Fruit fly (Drosophila melanogaster) whole organism, prepupa: Measurements from ENCODE around the gene Naxe.

Experiments
- Blimp-1 ChIP-seq: fragments of 200-800 bp; sonication (Bioruptor generic); optimal IDR thresholded peaks from 3 replicates; lab custom pipeline; 2017; ENCODE audit warnings: missing biosample characterization, missing genetic modification characterization, mild to moderate bottlenecking, moderate library complexity, missing genetic modification reagents
- CG10631 ChIP-seq: fragments of 200-800 bp; sonication (Bioruptor generic); optimal IDR thresholded peaks from 2 replicates; lab custom pipeline; 2016; ENCODE audit warnings: missing biosample characterization, missing genetic modification characterization
- CG10669 ChIP-seq: fragments of 200-800 bp; sonication (Bioruptor generic); optimal IDR thresholded peaks from 3 replicates; lab custom pipeline; 2018; ENCODE audit warnings: missing biosample characterization, mild to moderate bottlenecking, missing genetic modification characterization, moderate library complexity
- CG11294 ChIP-seq: fragments of 200-800 bp; sonication (Bioruptor generic); IDR thresholded peaks from 2 replicates; pipeline ENCODE4 v1.3.6; 2022; ENCODE audit warnings: missing biosample characterization, missing genetic modification characterization
- CG11762 ChIP-seq: fragments of 200-800 bp; sonication (Bioruptor generic); optimal IDR thresholded peaks from 3 replicates; lab custom pipeline; 2016; ENCODE audit warnings: missing biosample characterization, missing genetic modification characterization; ENCODE audit not compliant: insufficient read depth
- CG11902 ChIP-seq: fragments of 200-800 bp; sonication (Bioruptor generic); optimal IDR thresholded peaks from 3 replicates; lab custom pipeline; 2016; ENCODE audit warnings: missing biosample characterization, missing genetic modification characterization
- CG1621 ChIP-seq: fragments of 200-800 bp; sonication (Bioruptor generic); optimal IDR thresholded peaks from 3 replicates; lab custom pipeline; 2018; ENCODE audit warnings: missing biosample characterization, mild to moderate bottlenecking, missing genetic modification characterization
- CG16779 ChIP-seq: fragments of 200-800 bp; sonication (Bioruptor generic); optimal IDR thresholded peaks from 3 replicates; lab custom pipeline; 2017; ENCODE audit warnings: missing biosample characterization, mild to moderate bottlenecking, missing genetic modification characterization
- CG3032 ChIP-seq: fragments of 200-800 bp; optimal IDR thresholded peaks from 2 replicates; lab custom pipeline; 2019; ENCODE audit warnings: missing biosample characterization, mild to moderate bottlenecking, missing genetic modification characterization, moderate library complexity
- CG31627 ChIP-seq: fragments of 200-800 bp; sonication (Bioruptor generic); optimal IDR thresholded peaks from 3 replicates; lab custom pipeline; 2016; ENCODE audit warnings: missing biosample characterization, missing genetic modification characterization
- CG34406 ChIP-seq: fragments of 200-800 bp; sonication (Bioruptor generic); optimal IDR thresholded peaks from 3 replicates; lab custom pipeline; 2016; ENCODE audit warnings: missing biosample characterization, missing genetic modification characterization
- CG3919 ChIP-seq: fragments of 200-800 bp; sonication (Bioruptor generic); optimal IDR thresholded peaks from 3 replicates; lab custom pipeline; 2016; ENCODE audit warnings: missing biosample characterization, missing genetic modification characterization
- CG6163 ChIP-seq: fragments of 200-800 bp; sonication (Bioruptor generic); IDR thresholded peaks from 3 replicates; pipeline ENCODE4 v1.3.6; 2022; ENCODE audit warnings: missing biosample characterization, missing genetic modification characterization
- CG6276 ChIP-seq: fragments of 200-800 bp; sonication (Bioruptor generic); optimal IDR thresholded peaks from 2 replicates; lab custom pipeline; 2017; ENCODE audit warnings: missing biosample characterization, mild to moderate bottlenecking, missing genetic modification characterization
- CG6808 ChIP-seq: fragments of 200-800 bp; sonication (Bioruptor generic); optimal IDR thresholded peaks from 3 replicates; lab custom pipeline; 2017; ENCODE audit warnings: missing biosample characterization, missing genetic modification characterization, mild to moderate bottlenecking, moderate library complexity, missing genetic modification reagents
- CG7368 ChIP-seq: fragments of 200-800 bp; sonication (Bioruptor generic); optimal IDR thresholded peaks from 3 replicates; lab custom pipeline; 2016; ENCODE audit warnings: missing biosample characterization, missing genetic modification characterization
- CG8119 ChIP-seq: fragments of 200-800 bp; sonication (Bioruptor generic); IDR thresholded peaks from 3 replicates; pipeline ENCODE4 v1.3.6; 2022; ENCODE audit warnings: missing biosample characterization, missing genetic modification characterization
- CG8319 ChIP-seq: fragments of 200-800 bp; sonication (Bioruptor generic); optimal IDR thresholded peaks from 3 replicates; lab custom pipeline; 2016; ENCODE audit warnings: missing biosample characterization, missing genetic modification characterization
- CG8632 ChIP-seq: fragments of 200-800 bp; sonication (Bioruptor generic); optimal IDR thresholded peaks from 3 replicates; lab custom pipeline; 2016; ENCODE audit warnings: missing biosample characterization, missing genetic modification characterization
- CG9139 ChIP-seq: fragments of 200-800 bp; sonication (Bioruptor generic); optimal IDR thresholded peaks from 3 replicates; lab custom pipeline; 2017; ENCODE audit warnings: missing biosample characterization, mild to moderate bottlenecking, missing genetic modification characterization
- Eip75B ChIP-seq: fragments of 200-800 bp; sonication (Bioruptor generic); optimal IDR thresholded peaks from 3 replicates; lab custom pipeline; 2016; ENCODE audit warnings: missing biosample characterization, missing genetic modification characterization
- Eip78C ChIP-seq: fragments of 200-800 bp; sonication (Bioruptor generic); peaks from one replicate; lab custom pipeline; 2016; ENCODE audit warnings: missing biosample characterization, missing genetic modification characterization
- Ets21C ChIP-seq: fragments of 200-800 bp; sonication (Bioruptor generic); optimal IDR thresholded peaks from 3 replicates; lab custom pipeline; 2016; ENCODE audit warnings: missing biosample characterization, missing genetic modification characterization
- Gug ChIP-seq: fragments of 200-800 bp; sonication (Bioruptor generic); IDR thresholded peaks from 2 replicates; pipeline ENCODE4 v1.3.6; 2022; ENCODE audit warnings: missing biosample characterization, missing genetic modification characterization
- Hr38 ChIP-seq: sonication (Bioruptor generic); optimal IDR thresholded peaks from 2 replicates; lab custom pipeline; 2016; ENCODE audit warnings: missing biosample characterization, missing genetic modification characterization
- Hr39 ChIP-seq: fragments of 200-800 bp; sonication (Bioruptor generic); optimal IDR thresholded peaks from 2 replicates; lab custom pipeline; 2016; ENCODE audit warnings: missing biosample characterization, missing genetic modification characterization
- Hr4 ChIP-seq: fragments of 200-800 bp; sonication (Bioruptor generic); optimal IDR thresholded peaks from 3 replicates; lab custom pipeline; 2016; ENCODE audit warnings: missing biosample characterization, missing genetic modification characterization
- Met ChIP-seq: fragments of 200-800 bp; sonication (Bioruptor generic); optimal IDR thresholded peaks from 3 replicates; lab custom pipeline; 2016; ENCODE audit warnings: missing biosample characterization, missing genetic modification characterization
- OdsH ChIP-seq: fragments of 200-800 bp; sonication (Bioruptor generic); optimal IDR thresholded peaks from 3 replicates; lab custom pipeline; 2016; ENCODE audit warnings: missing biosample characterization, missing genetic modification characterization
- Smox ChIP-seq: fragments of 200-800 bp; sonication (Bioruptor generic); optimal IDR thresholded peaks from 3 replicates; lab custom pipeline; 2016; ENCODE audit warnings: missing biosample characterization, missing genetic modification characterization
- Sox14 ChIP-seq: fragments of 200-800 bp; sonication (Bioruptor generic); optimal IDR thresholded peaks from 3 replicates; lab custom pipeline; 2016; ENCODE audit warnings: missing biosample characterization, missing genetic modification characterization
- Sox15 ChIP-seq: fragments of 200-800 bp; sonication (Bioruptor generic); optimal IDR thresholded peaks from 3 replicates; lab custom pipeline; 2016; ENCODE audit warnings: missing biosample characterization, missing genetic modification characterization
- achi ChIP-seq: fragments of 200-800 bp; sonication (Bioruptor generic); optimal IDR thresholded peaks from 3 replicates; lab custom pipeline; 2016; ENCODE audit warnings: missing biosample characterization, missing genetic modification characterization
- acj6 ChIP-seq: fragments of 200-800 bp; sonication (Bioruptor generic); optimal IDR thresholded peaks from 3 replicates; lab custom pipeline; 2016; ENCODE audit warnings: missing biosample characterization, missing genetic modification characterization
- dsx ChIP-seq: fragments of 200-800 bp; optimal IDR thresholded peaks from 3 replicates; lab custom pipeline; 2019; ENCODE audit warnings: missing biosample characterization, mild to moderate bottlenecking, missing genetic modification characterization, moderate library complexity; ENCODE audit not compliant: poor library complexity, severe bottlenecking
- esn ChIP-seq: fragments of 200-800 bp; sonication (Bioruptor generic); optimal IDR thresholded peaks from 2 replicates; lab custom pipeline; 2016; ENCODE audit warnings: missing biosample characterization, mild to moderate bottlenecking, missing genetic modification characterization, moderate library complexity
- fd85E ChIP-seq: fragments of 200-800 bp; sonication (Bioruptor generic); optimal IDR thresholded peaks from 3 replicates; lab custom pipeline; 2016; ENCODE audit warnings: missing biosample characterization, missing genetic modification characterization
- fkh ChIP-seq: fragments of 200-800 bp; sonication (Bioruptor generic); optimal IDR thresholded peaks from 3 replicates; lab custom pipeline; 2017; ENCODE audit warnings: missing biosample characterization, mild to moderate bottlenecking, missing genetic modification characterization, moderate library complexity
- lz ChIP-seq: fragments of 200-800 bp; sonication (Bioruptor generic); optimal IDR thresholded peaks from 3 replicates; lab custom pipeline; 2016; ENCODE audit warnings: missing biosample characterization, missing genetic modification characterization
- net ChIP-seq: fragments of 200-800 bp; sonication (Bioruptor generic); optimal IDR thresholded peaks from 3 replicates; lab custom pipeline; 2016; ENCODE audit warnings: missing biosample characterization, missing genetic modification characterization
- salr ChIP-seq, 2 experiments: fragments of 200-800 bp; sonication (Bioruptor generic); optimal IDR thresholded peaks; 3 replicates each; lab custom pipeline; 2016 to 2018; ENCODE audit warnings: missing biosample characterization in 2 of 2, missing genetic modification characterization in 2 of 2, mild to moderate bottlenecking in 1 of 2
- spab ChIP-seq: fragments of 200-800 bp; sonication (Bioruptor generic); optimal IDR thresholded peaks from 2 replicates; lab custom pipeline; 2017; ENCODE audit warnings: missing biosample characterization, mild to moderate bottlenecking, missing genetic modification characterization, missing genetic modification reagents
- ss ChIP-seq, 2 experiments: fragments of 200-800 bp; sonication (Bioruptor generic); optimal IDR thresholded peaks; 2 replicates in 1 of 2; 3 replicates in 1 of 2; lab custom pipeline; 2017 to 2018; ENCODE audit warnings: mild to moderate bottlenecking in 2 of 2, missing biosample characterization in 2 of 2, missing genetic modification characterization in 2 of 2, moderate library complexity in 1 of 2

Naxe gene

DNA sequence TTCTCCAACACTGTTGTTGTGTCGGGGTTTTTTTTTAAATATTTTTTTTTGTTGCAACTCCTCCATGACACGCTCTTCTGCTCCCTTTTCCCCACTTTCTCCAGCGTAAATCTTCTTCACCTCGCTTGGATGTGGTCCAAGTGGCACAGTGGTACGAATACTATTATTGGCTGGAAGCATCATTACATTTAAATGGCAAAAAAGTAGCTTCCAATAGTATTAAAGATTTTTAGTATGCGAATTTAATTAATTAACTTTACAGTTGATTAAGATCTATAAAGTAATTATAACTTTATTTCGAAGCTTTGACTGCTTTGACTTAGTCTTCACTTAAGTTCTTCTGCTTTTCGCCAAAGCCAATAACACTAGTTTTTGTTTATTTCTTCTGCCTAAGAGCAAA is 32.4 kb upstream of the Naxe start (continued):
- TF ChIP-seq Sox15 (no peak), Smox (peak; percentile 49), CG3919 (GFP tag; lab: Kevin White, UChicago) (peak; percentile 29), CG10631 (GFP tag; lab: Kevin White, UChicago) (peak; percentile 19), fd85E (GFP tag; lab: Kevin White, UChicago) (no peak), lz (GFP tag; lab: Kevin White, UChicago) (peak; percentile 45), Met (GFP tag; lab: Kevin White, UChicago) (peak; percentile 47)

DNA sequence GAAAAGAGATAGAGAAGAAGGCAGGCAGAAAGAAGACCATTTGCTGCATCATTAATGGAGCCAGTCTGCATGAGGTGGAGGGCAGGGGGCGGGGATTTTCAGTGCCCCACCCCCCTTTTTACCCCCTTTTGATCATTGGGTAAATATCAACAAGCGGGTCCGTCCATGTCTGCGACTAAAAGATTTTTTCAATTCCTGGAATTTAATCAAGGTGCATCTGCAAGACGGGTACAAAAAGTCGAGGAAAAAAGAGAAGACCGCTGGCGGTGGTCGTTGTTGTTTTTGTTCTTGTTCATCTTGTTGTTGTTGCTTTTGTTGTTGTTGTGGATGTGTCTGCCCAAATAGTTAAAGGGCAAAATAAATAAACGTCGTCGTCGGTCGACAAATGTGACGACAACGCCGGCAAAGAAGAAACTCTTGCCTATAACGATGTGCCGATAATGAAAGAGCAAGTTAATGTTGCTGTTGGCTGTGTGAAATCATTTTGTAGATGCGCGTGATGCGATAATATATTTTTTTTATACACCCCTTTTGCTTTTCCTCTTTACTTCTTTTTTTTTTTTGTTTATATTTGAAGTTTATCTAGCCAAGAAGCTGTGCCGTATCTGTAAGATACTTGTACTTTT is 29.7 kb upstream of the Naxe start:
- TF ChIP-seq Ets21C (GFP tag; lab: Kevin White, UChicago) (no peak), CG6276 (GFP tag; lab: Kevin White, UChicago) (no peak), esn (no peak), Smox (no peak), acj6 (GFP tag; lab: Kevin White, UChicago) (no peak), Blimp-1 (GFP tag; lab: Kevin White, UChicago) (no peak), Eip75B (no peak), CG1621 (peak; percentile 1), Hr39 (GFP tag; lab: Kevin White, UChicago) (no peak), spab (peak; percentile 29), ss (GFP tag; optimal IDR thresholded peaks at IDR 0.05; lab: Kevin White, UChicago) (peak; percentile 36 to 54), CG8319 (no peak), CG16779 (no peak), CG10669 (GFP tag; lab: Kevin White, UChicago) (peak; percentile 38), CG31627 (no peak), CG9139 (GFP tag; lab: Kevin White, UChicago) (peak; percentile 19), Eip78C (GFP tag; lab: Kevin White, UChicago) (no peak), fkh (peak; percentile 63), CG6808 (GFP tag; lab: Kevin White, UChicago) (peak; percentile 50), Gug (GFP tag; lab: Robert Waterston, UW) (no peak), CG6163 (GFP tag; lab: Robert Waterston, UW) (peak; percentile 52; the same call in 1 of the 3 replicates), dsx (GFP tag; lab: Kevin White, UChicago) (no peak), CG11294 (no peak)

DNA sequence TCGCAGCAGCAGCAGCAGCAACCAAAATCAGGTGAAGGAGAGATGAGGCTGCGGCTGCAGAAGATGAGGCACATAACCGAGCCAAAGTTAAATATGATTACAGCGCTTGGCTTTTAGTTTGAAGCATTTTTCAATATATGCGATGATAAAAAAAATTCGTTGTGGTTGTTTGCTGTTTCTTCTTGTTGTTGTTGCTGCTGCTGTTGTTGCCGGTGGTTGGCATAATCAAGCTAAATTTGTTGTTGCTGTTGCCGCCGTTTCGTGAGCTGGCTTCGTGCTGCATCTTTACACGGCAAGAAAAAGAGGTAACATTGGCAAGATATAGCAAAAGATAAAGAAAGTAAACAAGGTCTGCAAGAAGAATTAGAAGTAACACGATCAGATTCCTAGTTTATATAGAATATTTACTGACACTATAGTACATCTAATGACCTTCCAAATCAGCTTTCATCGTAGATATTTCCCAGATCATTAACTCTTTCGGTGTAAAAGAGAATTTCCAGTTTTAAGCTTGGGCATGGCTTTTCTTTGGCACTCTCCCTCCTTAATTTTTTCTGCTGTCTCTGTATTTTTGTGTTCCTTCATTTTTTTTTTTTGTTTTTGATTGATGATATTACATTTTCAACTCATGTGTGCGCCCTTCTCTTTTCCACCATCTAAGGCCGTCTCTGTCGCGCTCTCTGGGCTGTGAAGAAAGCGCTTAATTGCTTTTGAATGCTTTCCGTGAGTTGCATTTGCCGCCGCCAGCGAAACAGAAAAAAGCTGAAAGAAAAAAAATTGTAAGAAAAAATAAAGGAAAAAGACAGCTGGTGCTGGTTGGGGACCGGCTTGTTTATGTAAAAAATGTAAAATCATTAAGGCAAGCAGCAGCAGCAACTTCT is 28.2 kb upstream of the Naxe start:
- peak; percentile 72 for TF ChIP-seq CG34406
- TF ChIP-seq CG16779: peak; percentile 55
- peak; percentile 66 for TF ChIP-seq CG11762 (GFP tag; lab: Kevin White, UChicago)
- peak; percentile 54 for TF ChIP-seq CG11902 (GFP tag; lab: Kevin White, UChicago)
- peak; percentile 19; the same call in 1 of the 2 replicates for TF ChIP-seq Gug (GFP tag; lab: Robert Waterston, UW)
- peak; percentile 49 for TF ChIP-seq CG3032
- TF ChIP-seq CG10669 (GFP tag; lab: Kevin White, UChicago): peak; percentile 55
- peak; percentile 79 for TF ChIP-seq CG3919 (GFP tag; lab: Kevin White, UChicago)
- peak; percentile 78 for TF ChIP-seq CG8119 (GFP tag; lab: Robert Waterston, UW)
- TF ChIP-seq Eip78C (GFP tag; lab: Kevin White, UChicago): peak; percentile 96
- TF ChIP-seq CG9139 (GFP tag; lab: Kevin White, UChicago): no peak
- TF ChIP-seq spab: peak; percentile 22
- TF ChIP-seq OdsH (GFP tag; lab: Kevin White, UChicago): peak; percentile 78
- TF ChIP-seq Met (GFP tag; lab: Kevin White, UChicago): peak; percentile 91
- TF ChIP-seq Sox14: peak; percentile 82
- peak; percentile 30 to 62 for TF ChIP-seq salr (GFP tag; optimal IDR thresholded peaks at IDR 0.05; lab: Kevin White, UChicago)
- peak; percentile 85 for TF ChIP-seq CG31627
- TF ChIP-seq Hr38: no peak
- TF ChIP-seq lz (GFP tag; lab: Kevin White, UChicago): peak; percentile 89
- peak; percentile 76 for TF ChIP-seq Hr4 (GFP tag; lab: Kevin White, UChicago)
- TF ChIP-seq Smox: peak; percentile 85
- TF ChIP-seq CG8632 (GFP tag; lab: Kevin White, UChicago): peak; percentile 70
- TF ChIP-seq achi: peak; percentile 76
- no peak for TF ChIP-seq fd85E (GFP tag; lab: Kevin White, UChicago)
- TF ChIP-seq Eip75B: peak; percentile 72
- peak; percentile 69 for TF ChIP-seq net (GFP tag; lab: Kevin White, UChicago)
- TF ChIP-seq CG7368 (GFP tag; lab: Kevin White, UChicago): peak; percentile 57
- peak; percentile 37 for TF ChIP-seq CG8319
- peak; percentile 83 for TF ChIP-seq Ets21C (GFP tag; lab: Kevin White, UChicago)
- TF ChIP-seq ss (GFP tag; optimal IDR thresholded peaks at IDR 0.05; lab: Kevin White, UChicago): peak; percentile 21 to 30
- no peak for TF ChIP-seq fkh
